Fruit fly (Drosophila melanogaster) whole organism, embryonic: ENCODE data around the gene T48.

Experiments used
- Ada2b ChIP-seq: fragments of 200-800 bp; sonication (Bioruptor generic); IDR thresholded peaks from 2 replicates; pipeline ENCODE4 v1.3.6; 2022; ENCODE audit warnings: missing biosample characterization, missing genetic modification characterization
- CG11247 ChIP-seq: fragments of 200-800 bp; sonication (Bioruptor generic); IDR thresholded peaks from 2 replicates; pipeline ENCODE4 v1.3.6; 2022; ENCODE audit warnings: missing biosample characterization, missing genetic modification characterization
- CG11504 ChIP-seq: fragments of 200-800 bp; sonication (Bioruptor generic); optimal IDR thresholded peaks from 3 replicates; lab custom pipeline; 2019; ENCODE audit warnings: missing biosample characterization, mild to moderate bottlenecking, missing genetic modification characterization, moderate library complexity
- CG12071 ChIP-seq: fragments of 200-800 bp; sonication (Bioruptor generic); optimal IDR thresholded peaks from 3 replicates; lab custom pipeline; 2018; ENCODE audit warnings: missing biosample characterization, mild to moderate bottlenecking, missing genetic modification characterization
- CG12744 ChIP-seq: fragments of 200-800 bp; sonication (Bioruptor generic); optimal IDR thresholded peaks from 2 replicates; lab custom pipeline; 2016; ENCODE audit warnings: missing biosample characterization, missing genetic modification characterization
- CG13624 ChIP-seq: fragments of 200-800 bp; sonication (Bioruptor generic); optimal IDR thresholded peaks from 2 replicates; lab custom pipeline; 2016; ENCODE audit warnings: missing biosample characterization, missing genetic modification characterization
- CG14014 ChIP-seq: fragments of 200-800 bp; sonication (Bioruptor generic); IDR thresholded peaks from 2 replicates; pipeline ENCODE4 v1.3.6; 2022; ENCODE audit warnings: missing biosample characterization, missing genetic modification characterization
- CG14860 ChIP-seq: fragments of 200-800 bp; sonication (Bioruptor generic); IDR thresholded peaks from 3 replicates; pipeline ENCODE4 v1.3.6; 2022; ENCODE audit warnings: missing biosample characterization, missing genetic modification characterization; ENCODE audit not compliant: partially characterized antibody
- CG16813 ChIP-seq: fragments of 200-800 bp; sonication (Bioruptor generic); IDR thresholded peaks from 3 replicates; pipeline ENCODE4 v1.3.6; 2022; ENCODE audit warnings: missing biosample characterization, missing genetic modification characterization; ENCODE audit not compliant: partially characterized antibody
- CG18619 ChIP-seq: fragments of 200-800 bp; sonication (Bioruptor generic); optimal IDR thresholded peaks from 3 replicates; lab custom pipeline; 2017; ENCODE audit warnings: missing biosample characterization, mild to moderate bottlenecking, missing genetic modification characterization
- CG2199 ChIP-seq: fragments of 200-800 bp; sonication (Bioruptor generic); IDR thresholded peaks from 3 replicates; pipeline ENCODE4 v1.3.6; 2022; ENCODE audit warnings: missing biosample characterization, missing genetic modification characterization
- CG2875 ChIP-seq: fragments of 200-800 bp; sonication (Bioruptor generic); optimal IDR thresholded peaks from 2 replicates; lab custom pipeline; 2017; ENCODE audit warnings: missing biosample characterization, mild to moderate bottlenecking, missing genetic modification characterization, missing genetic modification reagents
- CG3065 ChIP-seq: fragments of 200-800 bp; sonication (Bioruptor generic); optimal IDR thresholded peaks from 2 replicates; lab custom pipeline; 2016; ENCODE audit warnings: missing biosample characterization, missing genetic modification characterization
- CG32767 ChIP-seq: fragments of 200-800 bp; sonication (Bioruptor generic); IDR thresholded peaks from 2 replicates; pipeline ENCODE4 v1.3.6; 2022; ENCODE audit warnings: missing biosample characterization, missing genetic modification characterization
- CG33557 ChIP-seq: fragments of 200-800 bp; sonication (Bioruptor generic); optimal IDR thresholded peaks from 2 replicates; lab custom pipeline; 2019; ENCODE audit warnings: missing biosample characterization, mild to moderate bottlenecking, missing genetic modification characterization, moderate library complexity
- CG34376 ChIP-seq: fragments of 200-800 bp; sonication (Bioruptor generic); optimal IDR thresholded peaks from 2 replicates; lab custom pipeline; 2018; ENCODE audit warnings: missing biosample characterization, mild to moderate bottlenecking, missing genetic modification characterization
- CG4360 ChIP-seq: fragments of 200-800 bp; sonication (Bioruptor generic); IDR thresholded peaks from 2 replicates; pipeline ENCODE4 v1.3.6; 2022; ENCODE audit warnings: missing biosample characterization, missing genetic modification characterization
- CG5180 ChIP-seq: fragments of 200-800 bp; sonication (Bioruptor generic); optimal IDR thresholded peaks from 3 replicates; lab custom pipeline; 2017; ENCODE audit warnings: missing biosample characterization, missing genetic modification characterization, mild to moderate bottlenecking, moderate library complexity, missing genetic modification reagents
- CG6854 ChIP-seq: fragments of 200-800 bp; sonication (Bioruptor generic); optimal IDR thresholded peaks from 3 replicates; lab custom pipeline; 2017; ENCODE audit warnings: missing biosample characterization, mild to moderate bottlenecking, missing genetic modification characterization
- CG7786 ChIP-seq: fragments of 200-800 bp; sonication (Bioruptor generic); optimal IDR thresholded peaks from 2 replicates; lab custom pipeline; 2016; ENCODE audit warnings: missing biosample characterization, missing genetic modification characterization
- CG8388 ChIP-seq: fragments of 200-800 bp; sonication (Bioruptor generic); optimal IDR thresholded peaks from 2 replicates; lab custom pipeline; 2019; ENCODE audit warnings: missing biosample characterization, mild to moderate bottlenecking, missing genetic modification characterization, moderate library complexity
- CG9797 ChIP-seq: fragments of 200-800 bp; sonication (Bioruptor generic); optimal IDR thresholded peaks from 3 replicates; lab custom pipeline; 2018; ENCODE audit warnings: missing biosample characterization, mild to moderate bottlenecking, missing genetic modification characterization
- D19A ChIP-seq: fragments of 200-800 bp; optimal IDR thresholded peaks from 3 replicates; lab custom pipeline; 2019; ENCODE audit warnings: missing biosample characterization, mild to moderate bottlenecking, missing genetic modification characterization, moderate library complexity
- Dbx ChIP-seq: fragments of 200-800 bp; sonication (Bioruptor generic); IDR thresholded peaks from 3 replicates; pipeline ENCODE4 v1.3.6; 2022; ENCODE audit warnings: missing biosample characterization, missing genetic modification characterization
- Dip2 ChIP-seq: fragments of 200-800 bp; sonication (Bioruptor generic); IDR thresholded peaks from 2 replicates; pipeline ENCODE4 v1.3.6; 2022; ENCODE audit warnings: missing biosample characterization, missing genetic modification characterization
- Eip74EF ChIP-seq, 2 experiments: fragments of 200-800 bp in 1 of 2; fragments of >200 bp in 1 of 2; sonication (Bioruptor generic) in 1 of 2; optimal IDR thresholded peaks; 2 replicates each; lab custom pipeline; 2017 to 2019; ENCODE audit warnings: missing biosample characterization in 2 of 2, missing genetic modification characterization in 2 of 2, mild to moderate bottlenecking in 1 of 2, moderate library complexity in 1 of 2
- Fer2 ChIP-seq: fragments of 200-800 bp; sonication (Bioruptor generic); optimal IDR thresholded peaks from 2 replicates; lab custom pipeline; 2018; ENCODE audit warnings: missing biosample characterization, mild to moderate bottlenecking, missing genetic modification characterization, moderate library complexity
- Hr51 ChIP-seq, 2 experiments: fragments of 200-800 bp; sonication (Bioruptor generic); optimal IDR thresholded peaks; 2 replicates in 1 of 2; 3 replicates in 1 of 2; lab custom pipeline; 2016 to 2018; ENCODE audit warnings: missing biosample characterization in 2 of 2, missing genetic modification characterization in 2 of 2, mild to moderate bottlenecking in 1 of 2, moderate library complexity in 1 of 2
- Max ChIP-seq: fragments of 200-800 bp; sonication (Bioruptor generic); optimal IDR thresholded peaks from 2 replicates; lab custom pipeline; 2016; ENCODE audit warnings: missing biosample characterization, mild to moderate bottlenecking, missing genetic modification characterization
- Med ChIP-seq: fragments of 200-800 bp; sonication (Bioruptor generic); peaks from one replicate; lab custom pipeline; 2016; ENCODE audit warnings: missing biosample characterization, missing genetic modification characterization, mild to moderate bottlenecking, inconsistent platforms, moderate library complexity
- Nf-YC ChIP-seq: fragments of 200-800 bp; optimal IDR thresholded peaks from 3 replicates; lab custom pipeline; 2019; ENCODE audit warnings: missing biosample characterization, mild to moderate bottlenecking, missing genetic modification characterization, moderate library complexity
- Sox102F ChIP-seq: fragments of 200-800 bp; sonication (Bioruptor generic); optimal IDR thresholded peaks from 2 replicates; lab custom pipeline; 2018; ENCODE audit warnings: missing biosample characterization, mild to moderate bottlenecking, missing genetic modification characterization, moderate library complexity
- Sry-δ ChIP-seq: fragments of 200-800 bp; sonication (Bioruptor generic); optimal IDR thresholded peaks from 2 replicates; lab custom pipeline; 2016; ENCODE audit warnings: missing biosample characterization, missing genetic modification characterization
- Taf1 ChIP-seq: fragments of 200-800 bp; sonication (Bioruptor generic); IDR thresholded peaks from 2 replicates; pipeline ENCODE4 v1.3.6; 2022; ENCODE audit warnings: missing biosample characterization, missing genetic modification characterization
- Tbp ChIP-seq: fragments of >200 bp; optimal IDR thresholded peaks from 2 replicates; lab custom pipeline; 2018; ENCODE audit warnings: missing biosample characterization, missing genetic modification characterization
- ash1 ChIP-seq: fragments of 200-800 bp; sonication (Bioruptor generic); optimal IDR thresholded peaks from 2 replicates; lab custom pipeline; 2018; ENCODE audit warnings: missing biosample characterization, mild to moderate bottlenecking, missing genetic modification characterization
- cg ChIP-seq: fragments of 200-800 bp; sonication (Bioruptor generic); optimal IDR thresholded peaks from 3 replicates; lab custom pipeline; 2019; ENCODE audit warnings: missing biosample characterization, mild to moderate bottlenecking, missing genetic modification characterization, moderate library complexity
- chif ChIP-seq, 2 experiments: fragments of 200-800 bp; sonication (Bioruptor generic); optimal IDR thresholded peaks; 3 replicates each; lab custom pipeline; 2016; ENCODE audit warnings: missing biosample characterization in 2 of 2, missing genetic modification characterization in 2 of 2
- chn ChIP-seq: fragments of 200-800 bp; sonication (Bioruptor generic); optimal IDR thresholded peaks from 2 replicates; lab custom pipeline; 2016; ENCODE audit warnings: missing biosample characterization, missing genetic modification characterization
- en ChIP-seq: fragments of 200-800 bp; sonication (Bioruptor generic); optimal IDR thresholded peaks from 2 replicates; lab custom pipeline; 2016; ENCODE audit warnings: missing biosample characterization, missing genetic modification characterization
- fd96Cb ChIP-seq: fragments of 200-800 bp; sonication (Bioruptor generic); optimal IDR thresholded peaks from 2 replicates; lab custom pipeline; 2018; ENCODE audit warnings: missing biosample characterization, mild to moderate bottlenecking, missing genetic modification characterization, moderate library complexity
- grau ChIP-seq: fragments of 200-800 bp; optimal IDR thresholded peaks from 3 replicates; lab custom pipeline; 2019; ENCODE audit warnings: missing biosample characterization, mild to moderate bottlenecking, missing genetic modification characterization, moderate library complexity
- h ChIP-seq: fragments of >200 bp; optimal IDR thresholded peaks from 2 replicates; lab custom pipeline; 2017
- nerfin-1 ChIP-seq: fragments of 200-800 bp; sonication (Bioruptor generic); optimal IDR thresholded peaks from 3 replicates; lab custom pipeline; 2019; ENCODE audit warnings: missing biosample characterization, mild to moderate bottlenecking, missing genetic modification characterization, moderate library complexity
- nom ChIP-seq: fragments of 200-800 bp; sonication (Bioruptor generic); optimal IDR thresholded peaks from 2 replicates; lab custom pipeline; 2017; ENCODE audit warnings: missing biosample characterization, missing genetic modification characterization, mild to moderate bottlenecking, moderate library complexity, missing genetic modification reagents
- otp ChIP-seq: fragments of 200-800 bp; sonication (Bioruptor generic); IDR thresholded peaks from 3 replicates; pipeline ENCODE4, ENCODE4 v1.3.6; 2022; ENCODE audit warnings: missing biosample characterization, missing genetic modification characterization
- ranshi ChIP-seq: fragments of 200-800 bp; sonication (Bioruptor generic); IDR thresholded peaks from 2 replicates; pipeline ENCODE4 v1.3.6; 2022; ENCODE audit warnings: missing biosample characterization, missing genetic modification characterization
- slbo ChIP-seq: fragments of 200-800 bp; sonication (Bioruptor generic); IDR thresholded peaks from 2 replicates; pipeline ENCODE4 v1.3.6; 2022; ENCODE audit warnings: missing biosample characterization, missing genetic modification characterization

Gene T48

DNA sequence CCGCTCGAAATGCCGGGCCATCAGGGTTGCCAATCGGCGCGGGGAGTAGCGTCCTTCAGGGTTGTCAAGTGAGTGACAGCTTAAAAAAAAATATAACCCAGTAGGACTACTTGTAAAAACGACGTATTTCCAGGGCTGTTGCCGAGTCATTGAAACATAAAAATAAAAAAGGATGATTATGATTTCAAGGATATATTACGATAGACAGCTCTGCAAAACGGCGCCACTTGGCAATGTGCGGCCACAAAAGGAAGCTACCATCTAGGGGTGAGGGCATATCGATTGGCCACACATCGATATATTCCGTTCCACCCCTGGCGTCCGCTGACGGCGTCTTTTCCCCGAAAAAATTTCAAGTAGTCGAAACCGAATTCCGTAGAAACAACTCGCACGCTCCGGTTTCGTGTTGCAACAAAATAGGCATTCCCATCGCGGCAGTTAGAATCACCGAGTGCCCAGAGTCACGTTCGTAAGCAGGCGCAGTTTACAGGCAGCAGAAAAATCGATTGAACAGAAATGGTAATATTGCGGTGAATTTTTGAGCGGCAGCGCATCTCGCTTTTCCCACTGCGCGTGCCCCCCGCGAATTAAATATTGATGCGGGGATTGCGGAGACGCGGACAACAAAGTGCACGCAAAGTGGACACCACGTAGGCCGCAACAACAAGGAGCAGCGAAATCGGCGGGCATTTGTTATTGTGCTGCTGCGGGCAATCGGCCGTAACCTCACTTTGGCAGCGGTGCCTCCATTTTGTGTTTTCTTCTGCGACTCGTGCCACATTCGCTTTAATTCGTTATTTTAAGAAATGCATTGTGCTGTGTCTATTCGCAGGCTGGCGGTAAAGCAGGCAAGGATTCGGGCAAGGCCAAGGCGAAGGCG is 14.7 kb upstream of the T48 start, which contains the start of the genes ball and His2Av (continued):
- peak; percentile 81 to 88 for TF ChIP-seq chif (GFP tag; optimal IDR thresholded peaks at IDR 0.05; lab: Kevin White, UChicago)
- peak; percentile 19 for TF ChIP-seq nom (GFP tag; lab: Kevin White, UChicago)
- no peak for TF ChIP-seq h (lab: Kevin White, UChicago)
- TF ChIP-seq chn: peak; percentile 89
- TF ChIP-seq Dbx (GFP tag; lab: Robert Waterston, UW): peak; percentile 88
- peak; percentile 39 for TF ChIP-seq Fer2 (tag; lab: Kevin White, UChicago)
- peak; percentile 99 for TF ChIP-seq Med (GFP tag; lab: Kevin White, UChicago)
- peak; percentile 66 for TF ChIP-seq Nf-YC
- peak; percentile 74 for TF ChIP-seq CG8388 (GFP tag; lab: Kevin White, UChicago)
- TF ChIP-seq fd96Cb (tag; lab: Kevin White, UChicago): peak; percentile 53
- no peak for TF ChIP-seq cg (GFP tag; lab: Kevin White, UChicago)
- TF ChIP-seq CG32767 (GFP tag; lab: Robert Waterston, UW): peak; percentile 64
- TF ChIP-seq CG34376 (GFP tag; lab: Kevin White, UChicago): peak; percentile 65
- TF ChIP-seq grau (tag; lab: Kevin White, UChicago): peak; percentile 74
- peak; percentile 61 for TF ChIP-seq D19A
- TF ChIP-seq CG2875: peak; percentile 71
- peak; percentile 83 for TF ChIP-seq CG14860 (GFP tag; lab: Robert Waterston, UW)
- TF ChIP-seq Hr51 (GFP tag; optimal IDR thresholded peaks at IDR 0.05; lab: Kevin White, UChicago): peak; percentile 67 to 85
- TF ChIP-seq CG13624 (GFP tag; lab: Kevin White, UChicago): peak; percentile 85
- peak; percentile 62 for TF ChIP-seq en (GFP tag; lab: Kevin White, UChicago)
- TF ChIP-seq ash1: peak; percentile 24
- peak; percentile 50 for TF ChIP-seq CG3065 (GFP tag; lab: Kevin White, UChicago)
- TF ChIP-seq CG6854 (GFP tag; lab: Kevin White, UChicago): peak; percentile 60
- peak; percentile 81 for TF ChIP-seq Sox102F (GFP tag; lab: Kevin White, UChicago)
- peak; percentile 89 for TF ChIP-seq CG7786 (GFP tag; lab: Kevin White, UChicago)
- peak; percentile 70 for TF ChIP-seq CG18619 (GFP tag; lab: Kevin White, UChicago)
- TF ChIP-seq slbo: peak; percentile 91
- peak; percentile 84 for TF ChIP-seq nerfin-1
- TF ChIP-seq Tbp: no peak
- TF ChIP-seq CG11247 (GFP tag; lab: Robert Waterston, UW): peak; percentile 83
- peak; percentile 78 for TF ChIP-seq Ada2b (GFP tag; lab: Robert Waterston, UW)
- TF ChIP-seq CG5180 (GFP tag; lab: Kevin White, UChicago): peak; percentile 44
- no peak for TF ChIP-seq Dip2 (GFP tag; lab: Robert Waterston, UW)
- TF ChIP-seq CG9797 (GFP tag; lab: Kevin White, UChicago): peak; percentile 70
- peak; percentile 69 for TF ChIP-seq Max (GFP tag; lab: Kevin White, UChicago)
- TF ChIP-seq CG11504 (tag; lab: Kevin White, UChicago): peak; percentile 75
- TF ChIP-seq CG14014: peak; percentile 77; the same call in 1 of the 2 replicates
- peak; percentile 99 for TF ChIP-seq Sry-δ
- peak in 1 of 2 experiments; percentile 19 for TF ChIP-seq Eip74EF (GFP tag; optimal IDR thresholded peaks at IDR 0.05; lab: Kevin White, UChicago)
- TF ChIP-seq CG2199 (GFP tag; lab: Robert Waterston, UW): 0 out of 3 replicates have a peak, but pooled peaks have one; percentile 29
- peak; percentile 93 for TF ChIP-seq CG16813 (GFP tag; lab: Robert Waterston, UW)
- TF ChIP-seq CG12071: peak; percentile 48
- TF ChIP-seq Taf1: peak; percentile 71
- TF ChIP-seq ranshi (GFP tag; lab: Robert Waterston, UW): peak; percentile 74
- peak; percentile 59 for TF ChIP-seq CG33557 (GFP tag; lab: Kevin White, UChicago)
- TF ChIP-seq otp (GFP tag; lab: Robert Waterston, UW): peak; percentile 89; the same call in 2 of the 3 replicates
- peak; percentile 82 for TF ChIP-seq CG12744 (GFP tag; lab: Kevin White, UChicago)
- TF ChIP-seq CG4360 (GFP tag; lab: Robert Waterston, UW): peak; percentile 54
